Worm (Caenorhabditis elegans): Measurements from ENCODE around the gene ift-43.

ce11 chrII:5708154-5708553, 47.6 kb upstream of the ift-43 start:
- no peak for TF ChIP-seq hlh-1 (tag; optimal IDR thresholded peaks at IDR 0.05)
- TF ChIP-seq blmp-1 (tag; optimal IDR thresholded peaks at IDR 0.05): no peak

Measured in whole organism, mixed stage, embryonic.